Worm (Caenorhabditis elegans) whole organism, late embryonic: ENCODE data around the gene nhr-100.

Experiments used
- K09A11.1 ChIP-seq: sonication (generic microtip); optimal IDR thresholded peaks from 2 replicates; lab custom pipeline; 2017; ENCODE audit warnings: antibody characterized with exemption, mild to moderate bottlenecking, missing genetic modification characterization, missing compliant biosample characterization; ENCODE audit not compliant: insufficient read depth
- Y22D7AL.16 ChIP-seq: sonication (generic microtip); optimal IDR thresholded peaks from 2 replicates; lab custom pipeline; 2016; ENCODE audit warnings: missing genetic modification characterization, missing compliant biosample characterization
- ama-1 ChIP-seq: fragments of 150-350 bp; optimal IDR thresholded peaks from 2 replicates; lab custom pipeline; 2014
- ceh-9 ChIP-seq: sonication (generic microtip); optimal IDR thresholded peaks from 2 replicates; lab custom pipeline; 2016; ENCODE audit warnings: mild to moderate bottlenecking, missing genetic modification characterization, inconsistent platforms, missing compliant biosample characterization
- dmd-4 ChIP-seq: sonication (generic microtip); optimal IDR thresholded peaks from 2 replicates; lab custom pipeline; 2016; ENCODE audit warnings: borderline replicate concordance, missing genetic modification characterization, missing compliant biosample characterization
- eyg-1 ChIP-seq: sonication (generic microtip); optimal IDR thresholded peaks from 2 replicates; lab custom pipeline; 2016; ENCODE audit warnings: missing genotype, missing genetic modification characterization, missing compliant biosample characterization
- fkh-6 ChIP-seq: sonication (generic microtip); optimal IDR thresholded peaks from 2 replicates; lab custom pipeline; 2016; ENCODE audit warnings: missing genetic modification characterization, missing compliant biosample characterization
- hlh-8 ChIP-seq: sonication (generic microtip); optimal IDR thresholded peaks from 2 replicates; lab custom pipeline; 2016; ENCODE audit warnings: missing genotype, missing genetic modification characterization, missing compliant biosample characterization
- nhr-232 ChIP-seq: sonication (generic microtip); optimal IDR thresholded peaks from 2 replicates; lab custom pipeline; 2016; ENCODE audit warnings: missing genetic modification characterization, missing compliant biosample characterization
- pha-2 ChIP-seq: sonication (generic microtip); optimal IDR thresholded peaks from 2 replicates; lab custom pipeline; 2017; ENCODE audit warnings: mild to moderate bottlenecking, missing genetic modification characterization, missing compliant biosample characterization
- pros-1 ChIP-seq: fragments of 150-350 bp; optimal IDR thresholded peaks from 2 replicates; lab custom pipeline; 2014; ENCODE audit warnings: missing biosample characterization, missing genetic modification reagents, missing genetic modification characterization
- ref-2 ChIP-seq: sonication (generic microtip); optimal IDR thresholded peaks from 2 replicates; lab custom pipeline; 2016; ENCODE audit warnings: missing genetic modification characterization, missing compliant biosample characterization
- zip-5 ChIP-seq: sonication (generic microtip); optimal IDR thresholded peaks from 2 replicates; lab custom pipeline; 2016; ENCODE audit warnings: missing genetic modification characterization, missing compliant biosample characterization

DNA sequence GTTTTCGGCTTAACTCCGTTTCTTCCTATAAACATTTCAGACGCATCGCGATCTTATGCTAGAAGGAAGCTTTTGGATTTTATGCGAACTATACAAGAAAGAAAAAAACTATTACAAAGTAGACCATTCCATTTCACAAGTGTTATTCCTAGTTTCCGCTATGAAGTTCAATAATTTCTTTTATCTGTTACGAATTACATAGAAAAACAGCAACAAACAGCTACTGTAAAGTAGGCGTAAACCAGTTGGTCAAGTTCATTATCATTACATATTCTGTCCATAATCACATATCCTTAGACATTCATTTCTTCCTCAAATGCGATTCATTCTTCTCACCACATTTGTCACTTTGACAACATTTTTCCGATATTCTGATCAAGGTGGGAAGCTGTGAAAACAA lies 9.7 kb downstream of the nhr-100 start, which contains the start of gene C28D4.10:
- TF ChIP-seq ama-1 (lab: Kevin White, UChicago) (no peak), zip-5 (no peak), nhr-232 (tag; lab: Kevin White, UChicago) (no peak), fkh-6 (no peak), K09A11.1 (tag; lab: Kevin White, UChicago) (no peak), hlh-8 (tag; lab: Kevin White, UChicago) (no peak), dmd-4 (tag; lab: Kevin White, UChicago) (no peak), ref-2 (no peak), pros-1 (no peak), eyg-1 (tag; lab: Kevin White, UChicago) (no peak), Y22D7AL.16 (tag; lab: Kevin White, UChicago) (no peak), ceh-9 (tag; lab: Kevin White, UChicago) (no peak), pha-2 (tag; lab: Kevin White, UChicago) (no peak)
